Worm (Caenorhabditis elegans) whole organism, midembryonic: ENCODE results near the gene rund-1.

Source experiments
- klf-2 ChIP-seq: fragments of 200-800 bp; sonication (Bioruptor generic); conservative IDR thresholded peaks from 2 replicates; pipeline ENCODE4 v1.3.6; 2022; ENCODE audit warnings: missing genetic modification reagents, missing genetic modification characterization, missing compliant biosample characterization
- med-1 ChIP-seq: sonication (generic microtip); optimal IDR thresholded peaks from 2 replicates; lab custom pipeline; 2017; ENCODE audit warnings: missing genetic modification characterization, mild to moderate bottlenecking, missing compliant biosample characterization, antibody characterized with exemption, missing genetic modification reagents; ENCODE audit not compliant: insufficient read depth

DNA sequence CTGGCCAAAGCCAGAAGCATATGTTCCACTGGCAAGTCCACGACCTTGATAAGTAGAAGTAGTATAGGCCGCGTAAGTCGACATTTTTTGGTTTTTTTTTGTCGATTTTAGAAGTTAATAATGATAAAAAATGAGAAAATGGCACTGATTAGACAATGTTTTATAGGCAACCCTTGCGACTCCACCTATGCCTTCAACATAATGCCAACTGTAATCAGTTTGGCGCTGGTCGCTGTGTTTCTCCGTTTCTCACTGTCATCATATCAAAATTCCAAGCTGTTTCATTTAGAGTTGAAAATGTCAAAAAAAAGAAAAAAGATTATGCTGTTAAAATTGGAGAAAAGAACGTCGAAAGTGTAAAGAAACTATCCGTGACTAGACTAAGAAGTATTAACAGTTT lies 16.0 kb downstream of the rund-1 start:
- TF ChIP-seq klf-2 (GFP tag; lab: Robert Waterston, UW) = no peak
- TF ChIP-seq med-1 (GFP tag; lab: Kevin White, UChicago) = no peak
